Worm (Caenorhabditis elegans) whole organism, L1 larva: ENCODE data around the gene dpm-3.

Experiments used
- ama-1 ChIP-seq: fragments of 150-350 bp; optimal IDR thresholded peaks from 2 replicates; lab custom pipeline; 2014
- ceh-90 ChIP-seq: sonication (generic microtip); optimal IDR thresholded peaks from 2 replicates; lab custom pipeline; 2016; ENCODE audit warnings: missing genetic modification characterization, missing compliant biosample characterization
- isw-1 ChIP-seq: fragments of 200-800 bp; sonication (Bioruptor generic); IDR thresholded peaks from 2 replicates; pipeline ENCODE4 v1.3.6; 2022; ENCODE audit warnings: missing genetic modification characterization, missing compliant biosample characterization
- jun-1 ChIP-seq: fragments of 150-350 bp; optimal IDR thresholded peaks from 2 replicates; lab custom pipeline; 2014; ENCODE audit warnings: missing biosample characterization, missing genetic modification reagents, missing genetic modification characterization
- mdl-1 ChIP-seq, 2 experiments: fragments of 150-350 bp; optimal IDR thresholded peaks; 2 replicates each; lab custom pipeline; 2014 to 2017; ENCODE audit warnings: missing biosample characterization in 2 of 2, missing genetic modification characterization in 2 of 2, inconsistent platforms in 1 of 2
- nhr-20 ChIP-seq: sonication (generic microtip); optimal IDR thresholded peaks from 2 replicates; lab custom pipeline; 2016; ENCODE audit warnings: mild to moderate bottlenecking, missing genetic modification characterization, missing compliant biosample characterization
- nhr-237 ChIP-seq: fragments of 150-350 bp; optimal IDR thresholded peaks from 2 replicates; lab custom pipeline; 2014; ENCODE audit warnings: missing biosample characterization, missing genetic modification characterization
- skn-1 ChIP-seq: fragments of 150-350 bp; optimal IDR thresholded peaks from 2 replicates; lab custom pipeline; 2014; ENCODE audit warnings: missing biosample characterization, missing genetic modification characterization
- snpc-4 ChIP-seq: fragments of 150-350 bp; optimal IDR thresholded peaks from 2 replicates; lab custom pipeline; 2014; ENCODE audit warnings: missing biosample characterization, missing genetic modification characterization
- tbx-2 ChIP-seq: sonication (generic microtip); optimal IDR thresholded peaks from 2 replicates; lab custom pipeline; 2016; ENCODE audit warnings: missing genetic modification characterization, missing compliant biosample characterization

DNA sequence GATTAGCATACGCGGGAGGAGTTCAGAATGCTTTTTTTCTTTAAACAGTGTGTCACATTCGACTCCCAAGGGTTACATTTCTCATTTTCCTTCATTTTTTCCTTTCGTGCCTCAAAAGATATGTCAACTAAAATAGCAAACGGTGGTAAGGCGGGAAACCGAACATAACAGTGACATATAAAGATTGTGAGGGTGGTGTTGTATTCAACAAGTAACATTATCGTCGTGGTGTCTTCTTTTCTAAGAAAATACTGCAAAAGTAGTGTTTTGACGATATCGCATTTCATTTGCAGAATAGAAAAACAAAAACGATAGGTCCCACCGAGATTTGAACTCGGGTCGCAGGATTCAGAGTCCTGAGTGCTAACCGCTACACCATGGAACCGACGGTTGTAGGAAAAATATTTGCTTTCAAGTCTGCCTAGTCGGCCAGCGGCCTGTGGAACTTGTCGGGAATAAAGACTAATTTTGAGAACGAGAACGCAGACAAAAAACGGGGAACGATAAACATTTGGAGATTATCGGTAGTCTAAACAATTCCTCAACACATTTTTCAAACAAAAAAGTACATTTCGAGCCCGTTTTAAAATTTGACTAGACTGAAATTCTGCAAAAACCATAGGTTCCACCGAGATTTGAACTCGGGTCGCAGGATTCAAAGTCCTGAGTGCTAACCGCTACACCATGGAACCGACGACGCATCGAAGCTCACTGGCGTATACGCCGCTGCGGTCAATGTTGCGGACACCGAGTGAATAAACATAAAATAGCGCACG lies 25.4 kb downstream of the dpm-3 start:
- TF ChIP-seq nhr-237 (tag; lab: Kevin White, UChicago) (no peak), tbx-2 (tag; lab: Kevin White, UChicago) (no peak), ceh-90 (no peak), skn-1 (tag; lab: Kevin White, UChicago) (no peak), mdl-1 (tag; optimal IDR thresholded peaks at IDR 0.05; lab: Kevin White, UChicago) (no peak), snpc-4 (tag; lab: Kevin White, UChicago) (no peak), isw-1 (GFP tag; lab: Robert Waterston, UW) (no peak), nhr-20 (tag; lab: Kevin White, UChicago) (no peak), ama-1 (lab: Kevin White, UChicago) (no peak), jun-1 (tag; lab: Kevin White, UChicago) (no peak)
